Fruit fly (Drosophila melanogaster) whole organism: Measurements from ENCODE around the gene CG31546.

Experiments used
- CG8478 ChIP-seq: fragments of >200 bp; optimal IDR thresholded peaks from 2 replicates; lab custom pipeline; 2018; ENCODE audit warnings: inconsistent platforms
- Dll ChIP-seq: fragments of >200 bp; optimal IDR thresholded peaks from 2 replicates; lab custom pipeline; 2017
- EcR ChIP-seq, 2 experiments: fragments of >200 bp; optimal IDR thresholded peaks; 2 replicates each; lab custom pipeline; 2017; ENCODE audit warnings: missing biosample characterization in 2 of 2, missing genetic modification characterization in 2 of 2, missing genetic modification reagents in 2 of 2
- pan ChIP-seq: fragments of >200 bp; optimal IDR thresholded peaks from 2 replicates; lab custom pipeline; 2017
- psq ChIP-seq: fragments of >200 bp; optimal IDR thresholded peaks from 2 replicates; lab custom pipeline; 2017
- usp ChIP-seq: fragments of >200 bp; optimal IDR thresholded peaks from 2 replicates; lab custom pipeline; 2017; ENCODE audit warnings: missing biosample characterization, missing genetic modification characterization, mixed read lengths

DNA sequence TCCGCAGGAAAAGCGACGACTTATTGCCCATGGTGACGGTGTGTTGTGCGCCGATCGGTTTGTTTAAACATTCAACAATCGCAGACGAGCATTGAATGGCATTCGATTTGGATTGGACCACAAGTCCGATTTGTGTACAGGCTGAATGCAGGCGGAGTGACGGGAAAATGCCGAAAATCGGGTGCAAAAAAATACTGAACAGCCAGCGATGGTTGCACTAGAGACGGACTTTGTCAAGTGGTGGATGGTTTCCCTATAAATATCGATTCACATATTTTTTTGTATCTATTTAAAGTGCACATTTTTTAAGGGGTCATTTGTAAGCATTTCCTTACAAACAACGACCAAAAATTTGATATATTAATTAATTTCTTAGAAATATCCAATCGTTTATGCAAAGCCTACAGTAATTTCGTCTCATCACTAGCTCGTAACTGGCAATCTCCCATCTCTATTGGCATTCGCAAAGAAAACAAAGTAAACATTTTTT is 19.3 kb upstream of the CG31546 start, which contains the start of the genes elm and MED27:
- TF ChIP-seq usp (GFP tag; lab: Kevin White, UChicago) (no peak), CG8478 (lab: Kevin White, UChicago) (no peak), Dll (lab: Kevin White, UChicago) (no peak), pan (lab: Kevin White, UChicago) (no peak), EcR (GFP tag; optimal IDR thresholded peaks at IDR 0.05; lab: Kevin White, UChicago) (no peak), psq (lab: Kevin White, UChicago) (no peak)
